Worm (Caenorhabditis elegans): ENCODE results near the gene kat-1.
A peak's percentile ranks its signal among the peaks of the same experiment; 100 is the strongest.

kat-1 gene

ce11 chrII:7050021-7050722 lies 23.4 kb upstream of the kat-1 start, which contains the start of the genes tcer-1 and ZK1127.5:
Gene tcer-1 (minus strand): TSS chrII:7050071.
Gene ZK1127.5 (plus strand): TSS chrII:7050672.
- peak; percentile 60 to 83 for TF ChIP-seq lsy-2 (tag; optimal IDR thresholded peaks at IDR 0.05)
- peak; percentile 40 for TF ChIP-seq tbx-2 (tag; optimal IDR thresholded peaks at IDR 0.05)
- TF ChIP-seq snu-23 (GFP tag; optimal IDR thresholded peaks at IDR 0.05) = peak; percentile 63
- TF ChIP-seq unc-86 (tag; optimal IDR thresholded peaks at IDR 0.05) = no peak
- peak; percentile 23 for TF ChIP-seq nhr-90 (tag; optimal IDR thresholded peaks at IDR 0.05; ENCODE audit: poor library complexity)
- TF ChIP-seq egl-27 (tag; optimal IDR thresholded peaks at IDR 0.05) = no peak
- no peak for TF ChIP-seq nhr-12 (tag; optimal IDR thresholded peaks at IDR 0.05)
- no peak for TF ChIP-seq zip-4 (GFP tag; optimal IDR thresholded peaks at IDR 0.05)
- TF ChIP-seq xbp-1 (tag; optimal IDR thresholded peaks at IDR 0.05) = peak; percentile 42
- TF ChIP-seq fos-1 (tag; optimal IDR thresholded peaks at IDR 0.05) = no peak
- peak; percentile 1 for TF ChIP-seq nhr-237 (tag; optimal IDR thresholded peaks at IDR 0.05)
- peak; percentile 41 for TF ChIP-seq fkh-8 (tag; optimal IDR thresholded peaks at IDR 0.05)
- peak; percentile 66 to 78 for TF ChIP-seq efl-1 (optimal IDR thresholded peaks at IDR 0.05)
- peak; percentile 69 to 94 for TF ChIP-seq efl-1 (GFP tag; optimal IDR thresholded peaks at IDR 0.05 in 1 of 2)
- peak; percentile 44 for TF ChIP-seq rnt-1 (tag; optimal IDR thresholded peaks at IDR 0.05)
- no peak for TF ChIP-seq sox-4 (tag; optimal IDR thresholded peaks at IDR 0.05)
- peak; percentile 55 for TF ChIP-seq lin-14 (GFP tag; optimal IDR thresholded peaks at IDR 0.05)
- peak; percentile 66 for TF ChIP-seq C16A3.4 (tag; optimal IDR thresholded peaks at IDR 0.05)
- peak in 1 of 6 experiments; percentile 38 for TF ChIP-seq elt-3 (tag; optimal IDR thresholded peaks at IDR 0.05)
- TF ChIP-seq efl-3 (GFP tag; optimal IDR thresholded peaks at IDR 0.05) = no peak
- TF ChIP-seq skn-1 (tag; optimal IDR thresholded peaks at IDR 0.05) = peak; percentile 43
- peak; percentile 58 for TF ChIP-seq nhr-20 (tag; optimal IDR thresholded peaks at IDR 0.05)
- TF ChIP-seq nhr-84 (tag; optimal IDR thresholded peaks at IDR 0.05) = no peak
- TF ChIP-seq unc-98 (GFP tag; IDR thresholded peaks at IDR 0.05) = no peak
- no peak for TF ChIP-seq unc-30 (tag; optimal IDR thresholded peaks at IDR 0.05)
- TF ChIP-seq lin-35 (GFP tag; optimal IDR thresholded peaks at IDR 0.05) = peak; percentile 58 to 82
- peak; percentile 27 for TF ChIP-seq F16B12.6 (tag; optimal IDR thresholded peaks at IDR 0.05)
- TF ChIP-seq nhr-47 (tag; optimal IDR thresholded peaks at IDR 0.05) = peak; percentile 56
- TF ChIP-seq swsn-7 (tag; optimal IDR thresholded peaks at IDR 0.05) = peak; percentile 54
- peak; percentile 24; the same call in 1 of the 2 replicates for TF ChIP-seq nhr-19 (GFP tag; conservative IDR thresholded peaks at IDR 0.05)
- no peak for TF ChIP-seq grh-1 (GFP tag; IDR thresholded peaks at IDR 0.05)
- TF ChIP-seq mep-1 (tag; optimal IDR thresholded peaks at IDR 0.05) = peak; percentile 78
- TF ChIP-seq aly-2 (tag; optimal IDR thresholded peaks at IDR 0.05) = no peak
- peak; percentile 57 for TF ChIP-seq blmp-1 (tag; optimal IDR thresholded peaks at IDR 0.05)
- TF ChIP-seq nhr-85 (tag) = peak; percentile 31
- peak; percentile 73 for TF ChIP-seq lin-15B (tag; optimal IDR thresholded peaks at IDR 0.05)
- peak; percentile 54 to 82 (median 59) for TF ChIP-seq dpl-1 (GFP tag; optimal IDR thresholded peaks at IDR 0.05)
- no peak for TF ChIP-seq ceh-88 (GFP tag; IDR thresholded peaks at IDR 0.05)
- TF ChIP-seq Y116A8C.19 (tag; optimal IDR thresholded peaks at IDR 0.05; ENCODE audit: borderline replicate concordance) = no peak
- TF ChIP-seq lin-13 (GFP tag; optimal IDR thresholded peaks at IDR 0.05) = peak; percentile 2
- TF ChIP-seq elt-2 (tag; optimal IDR thresholded peaks at IDR 0.05) = no peak
- TF ChIP-seq isw-1 (GFP tag; IDR thresholded peaks at IDR 0.05) = no peak
- TF ChIP-seq dsc-1 (tag; optimal IDR thresholded peaks at IDR 0.05) = peak; percentile 44
- TF ChIP-seq nhr-71 (tag; optimal IDR thresholded peaks at IDR 0.05) = peak; percentile 50
- TF ChIP-seq ceh-82 (tag; optimal IDR thresholded peaks at IDR 0.05) = peak; percentile 26 to 70 (median 39)
- TF ChIP-seq fkh-4 (tag; optimal IDR thresholded peaks at IDR 0.05; ENCODE audit: borderline replicate concordance) = no peak

All from whole organism, L1 larva.